Worm (Caenorhabditis elegans): Measurements from ENCODE around the gene srt-67.

DNA sequence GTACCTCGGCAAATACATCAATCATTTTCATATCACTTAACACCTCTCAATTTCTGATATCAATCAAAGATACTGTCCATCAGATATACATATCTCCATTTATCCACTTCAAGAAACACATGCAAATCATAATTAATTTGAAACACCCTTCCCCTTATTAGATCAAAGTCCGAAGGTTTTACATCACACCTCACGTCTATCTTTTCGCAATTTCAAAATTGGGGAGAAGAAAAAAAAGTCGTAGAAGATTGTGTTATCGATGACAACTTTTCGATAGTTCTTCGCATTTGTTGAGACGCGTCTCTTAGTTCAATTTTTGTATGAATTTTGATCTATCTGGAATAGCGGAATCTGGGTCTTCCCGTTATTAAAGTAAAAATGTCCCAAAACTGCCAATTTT, 16.0 kb upstream of the srt-67 start:
- TF ChIP-seq rnt-1 (tag; optimal IDR thresholded peaks at IDR 0.05) (no peak), K02D7.2 (tag; optimal IDR thresholded peaks at IDR 0.05) (no peak), unc-86 (tag; optimal IDR thresholded peaks at IDR 0.05) (no peak), ceh-19 (GFP tag; optimal IDR thresholded peaks at IDR 0.05) (no peak), sox-4 (tag; optimal IDR thresholded peaks at IDR 0.05) (no peak), ceh-18 (tag; optimal IDR thresholded peaks at IDR 0.05) (no peak), elt-4 (tag; optimal IDR thresholded peaks at IDR 0.05) (no peak), hlh-6 (tag; optimal IDR thresholded peaks at IDR 0.05) (no peak), ref-2 (tag; optimal IDR thresholded peaks at IDR 0.05) (no peak), unc-42 (tag; optimal IDR thresholded peaks at IDR 0.05) (no peak), pha-4 (tag; optimal IDR thresholded peaks at IDR 0.05) (no peak), pax-1 (tag; optimal IDR thresholded peaks at IDR 0.05) (no peak)

Measured in whole organism, late embryonic.